Worm (Caenorhabditis elegans) whole organism, L3 larva: ENCODE results near the gene str-39.

Experiments used
- ama-1 ChIP-seq: fragments of 150-350 bp; optimal IDR thresholded peaks from 2 replicates; lab custom pipeline; 2018
- egl-27 ChIP-seq: sonication (generic microtip); optimal IDR thresholded peaks from 4 replicates; lab custom pipeline; 2017; ENCODE audit warnings: missing biosample characterization, missing genetic modification reagents, missing genetic modification characterization
- jun-1 ChIP-seq: fragments of 150-350 bp; optimal IDR thresholded peaks from 2 replicates; lab custom pipeline; 2014; ENCODE audit warnings: missing biosample characterization, missing genetic modification reagents, missing genetic modification characterization
- nhr-11 ChIP-seq: fragments of 150-350 bp; optimal IDR thresholded peaks from 2 replicates; lab custom pipeline; 2014; ENCODE audit warnings: missing biosample characterization, missing genetic modification characterization
- nhr-12 ChIP-seq: fragments of 150-350 bp; optimal IDR thresholded peaks from 2 replicates; lab custom pipeline; 2014; ENCODE audit warnings: missing biosample characterization, missing genetic modification characterization
- nhr-237 ChIP-seq: fragments of 150-350 bp; optimal IDR thresholded peaks from 2 replicates; lab custom pipeline; 2014; ENCODE audit warnings: missing biosample characterization, missing genetic modification characterization
- nhr-67 ChIP-seq: fragments of 150-350 bp; optimal IDR thresholded peaks from 2 replicates; lab custom pipeline; 2014; ENCODE audit warnings: missing biosample characterization, missing genetic modification characterization
- nhr-77 ChIP-seq: fragments of 150-350 bp; optimal IDR thresholded peaks from 2 replicates; lab custom pipeline; 2014; ENCODE audit warnings: missing biosample characterization, missing genetic modification characterization
- pha-4 ChIP-seq: fragments of 150-350 bp; optimal IDR thresholded peaks from 2 replicates; lab custom pipeline; 2014; ENCODE audit warnings: missing biosample characterization, missing genetic modification reagents, missing genetic modification characterization
- skn-1 ChIP-seq: fragments of 150-350 bp; optimal IDR thresholded peaks from 2 replicates; lab custom pipeline; 2014; ENCODE audit warnings: missing biosample characterization, missing genetic modification characterization
- unc-39 ChIP-seq: sonication (generic microtip); optimal IDR thresholded peaks from 4 replicates; lab custom pipeline; 2017; ENCODE audit warnings: missing biosample characterization, missing genetic modification characterization
- zag-1 ChIP-seq: fragments of 150-350 bp; optimal IDR thresholded peaks from 2 replicates; lab custom pipeline; 2014; ENCODE audit warnings: missing biosample characterization, missing genetic modification characterization

ce11 chrV:2859738-2860137 lies 20.0 kb downstream of the str-39 start, which contains the start of gene srj-54:
- TF ChIP-seq nhr-11 (no peak), unc-39 (tag; lab: Kevin White, UChicago) (no peak), nhr-67 (tag; lab: Kevin White, UChicago) (no peak), nhr-237 (tag; lab: Kevin White, UChicago) (no peak), skn-1 (tag; lab: Kevin White, UChicago) (no peak), ama-1 (lab: Kevin White, UChicago) (no peak), nhr-77 (tag; lab: Kevin White, UChicago) (no peak), pha-4 (tag; lab: Kevin White, UChicago) (no peak), jun-1 (tag; lab: Kevin White, UChicago) (no peak), nhr-12 (tag; lab: Kevin White, UChicago) (no peak), egl-27 (no peak), zag-1 (tag; lab: Kevin White, UChicago) (no peak)
